Fruit fly (Drosophila melanogaster): Measurements from ENCODE around the gene CG32576.

CG32576 gene

dm6 chrX:16263415-16263814 is 24.9 kb downstream of the CG32576 start (continued):
- TF ChIP-seq Xrp1 (GFP tag; IDR thresholded peaks at IDR 0.05) (peak; percentile 88), tna (GFP tag; IDR thresholded peaks at IDR 0.05; ENCODE audit: partially characterized antibody) (no peak), CG12299 (tag; optimal IDR thresholded peaks at IDR 0.05) (peak; percentile 66), Myb (GFP tag; optimal IDR thresholded peaks at IDR 0.05) (no peak), slp2 (GFP tag; optimal IDR thresholded peaks at IDR 0.05) (no peak), gce (GFP tag; IDR thresholded peaks at IDR 0.05) (peak; percentile 68; the same call in 2 of the 3 replicates), CG4328 (GFP tag; optimal IDR thresholded peaks at IDR 0.05) (peak; percentile 1), Nf-YC (tag; optimal IDR thresholded peaks at IDR 0.05) (peak; percentile 51), CG9215 (GFP tag; IDR thresholded peaks at IDR 0.05) (peak; percentile 60), CG14050 (GFP tag; IDR thresholded peaks at IDR 0.05) (peak; percentile 68), CG11696 (GFP tag; IDR thresholded peaks at IDR 0.05) (peak; percentile 88), lmd (GFP tag; IDR thresholded peaks at IDR 0.05) (peak; percentile 80), Side (GFP tag; optimal IDR thresholded peaks at IDR 0.05) (peak; percentile 30), CG11093 (GFP tag; IDR thresholded peaks at IDR 0.05) (peak; percentile 62; the same call in 1 of the 3 replicates), CG7271 (tag; optimal IDR thresholded peaks at IDR 0.05) (peak; percentile 29), Atf6 (GFP tag; IDR thresholded peaks at IDR 0.05) (peak; percentile 85), zen2 (GFP tag; IDR thresholded peaks at IDR 0.05; ENCODE audit: partially characterized antibody) (no peak), CG1233 (GFP tag; optimal IDR thresholded peaks at IDR 0.05) (peak; percentile 72), CG31388 (GFP tag; optimal IDR thresholded peaks at IDR 0.05) (peak; percentile 49), pfk (GFP tag; optimal IDR thresholded peaks at IDR 0.05) (no peak), dmrt11E (tag; optimal IDR thresholded peaks at IDR 0.05) (peak; percentile 86), onecut (GFP tag; IDR thresholded peaks at IDR 0.05) (peak; percentile 79), lbe (GFP tag; optimal IDR thresholded peaks at IDR 0.05) (no peak), ab (GFP tag; optimal IDR thresholded peaks at IDR 0.05) (no peak), Lhr (GFP tag; optimal IDR thresholded peaks at IDR 0.05) (peak; percentile 34), CG17328 (GFP tag; IDR thresholded peaks at IDR 0.05) (peak; percentile 92), MTF-1 (GFP tag; optimal IDR thresholded peaks at IDR 0.05; ENCODE audit: borderline replicate concordance) (peak; percentile 20), CG18764 (GFP tag; optimal IDR thresholded peaks at IDR 0.05) (peak; percentile 67), sqz (GFP tag; optimal IDR thresholded peaks at IDR 0.05) (peak; percentile 48), GATAe (GFP tag; conservative IDR thresholded peaks at IDR 0.05) (no peak; the same call in 1 of the 2 replicates), CG3281 (GFP tag; optimal IDR thresholded peaks at IDR 0.05) (peak; percentile 72), CG9876 (GFP tag; optimal IDR thresholded peaks at IDR 0.05) (peak; percentile 12), pzg (GFP tag; optimal IDR thresholded peaks at IDR 0.05) (no peak), ac (GFP tag; optimal IDR thresholded peaks at IDR 0.05) (peak; percentile 38), Drgx (GFP tag; IDR thresholded peaks at IDR 0.05) (peak; percentile 57), Gug (GFP tag; IDR thresholded peaks at IDR 0.05) (peak; percentile 57; the same call in 2 of the 4 replicates), gsb (GFP tag; IDR thresholded peaks at IDR 0.05) (peak; percentile 52), sim (GFP tag; IDR thresholded peaks at IDR 0.05) (0 out of 2 replicates have a peak, but pooled peaks have one; percentile 62), sob (GFP tag; IDR thresholded peaks at IDR 0.05) (peak; percentile 73), dati (GFP tag; IDR thresholded peaks at IDR 0.05) (peak; percentile 28; the same call in 1 of the 2 replicates), CG14667 (GFP tag; IDR thresholded peaks at IDR 0.05) (peak; percentile 60), CG7745 (tag; optimal IDR thresholded peaks at IDR 0.05) (no peak), CG10147 (GFP tag; optimal IDR thresholded peaks at IDR 0.05) (peak; percentile 74), sr (GFP tag; IDR thresholded peaks at IDR 0.05) (0 out of 3 replicates have a peak, but pooled peaks have one; percentile 28), CG10654 (GFP tag; optimal IDR thresholded peaks at IDR 0.05) (peak; percentile 69), eve (GFP tag; optimal IDR thresholded peaks at IDR 0.05) (no peak), Trl (optimal IDR thresholded peaks at IDR 0.05) (no peak), Trl (GFP tag; optimal IDR thresholded peaks at IDR 0.05) (peak; percentile 46), HLH3B (GFP tag; IDR thresholded peaks at IDR 0.05) (peak; percentile 79), HHEX (GFP tag; optimal IDR thresholded peaks at IDR 0.05) (peak; percentile 75), CG33213 (GFP tag; optimal IDR thresholded peaks at IDR 0.05) (peak; percentile 22), Dref (GFP tag; IDR thresholded peaks at IDR 0.05) (no peak)
